Worm (Caenorhabditis elegans) whole organism, L1 larva: ENCODE measurements around the gene R11G1.11.

ENCODE experiments used
- C04F5.9 ChIP-seq: sonication (generic microtip); optimal IDR thresholded peaks from 2 replicates; lab custom pipeline; 2016; ENCODE audit warnings: missing genetic modification characterization, missing compliant biosample characterization
- C16A3.4 ChIP-seq: fragments of 150-350 bp; optimal IDR thresholded peaks from 2 replicates; lab custom pipeline; 2014; ENCODE audit warnings: missing biosample characterization, missing genetic modification characterization
- alr-1 ChIP-seq: fragments of 200-800 bp; sonication (Bioruptor generic); optimal IDR thresholded peaks from 2 replicates; lab custom pipeline; 2018; ENCODE audit warnings: borderline replicate concordance, mild to moderate bottlenecking, missing genetic modification characterization, missing compliant biosample characterization
- aly-2 ChIP-seq: fragments of 150-350 bp; optimal IDR thresholded peaks from 2 replicates; lab custom pipeline; 2014; ENCODE audit warnings: missing biosample characterization, missing genetic modification characterization
- ama-1 ChIP-seq: fragments of 150-350 bp; optimal IDR thresholded peaks from 2 replicates; lab custom pipeline; 2014
- blmp-1 ChIP-seq: fragments of 150-350 bp; optimal IDR thresholded peaks from 2 replicates; lab custom pipeline; 2014; ENCODE audit warnings: missing biosample characterization, missing genetic modification characterization
- ceh-88 ChIP-seq: fragments of 200-800 bp; sonication (Bioruptor generic); IDR thresholded peaks from 2 replicates; pipeline ENCODE4 v1.3.6; 2022; ENCODE audit warnings: missing genetic modification characterization, missing compliant biosample characterization
- dpl-1 ChIP-seq, 3 experiments: fragments of 150-350 bp in 2 of 3; sonication (generic microtip) in 1 of 3; optimal IDR thresholded peaks; 2 replicates each; lab custom pipeline; 2014 to 2017; ENCODE audit warnings: missing biosample characterization in 3 of 3, missing genetic modification characterization in 3 of 3, missing genetic modification reagents in 3 of 3
- efl-1 ChIP-seq, 4 experiments: fragments of 150-350 bp; optimal IDR thresholded peaks in 3 of 4; peaks in 1 of 4; 1 replicate in 1 of 4; 2 replicates in 3 of 4; lab custom pipeline; 2014; ENCODE audit warnings: missing biosample characterization in 2 of 4, missing genetic modification characterization in 2 of 4, missing genetic modification reagents in 2 of 4
- egl-27 ChIP-seq, 2 experiments: fragments of 150-350 bp in 1 of 2; sonication (generic microtip); optimal IDR thresholded peaks; 3 replicates each; lab custom pipeline; 2017 to 2018; ENCODE audit warnings: missing biosample characterization in 2 of 2, missing genetic modification characterization in 2 of 2, missing genetic modification reagents in 2 of 2
- elt-2 ChIP-seq: sonication (generic microtip); optimal IDR thresholded peaks from 2 replicates; lab custom pipeline; 2016; ENCODE audit warnings: missing genetic modification characterization, mild to moderate bottlenecking, inconsistent platforms, missing compliant biosample characterization, missing genetic modification reagents
- fkh-10 ChIP-seq: sonication (generic microtip); optimal IDR thresholded peaks from 2 replicates; lab custom pipeline; 2017; ENCODE audit warnings: missing biosample characterization, missing genetic modification reagents, missing genetic modification characterization
- fkh-4 ChIP-seq: sonication (generic microtip); optimal IDR thresholded peaks from 2 replicates; lab custom pipeline; 2016; ENCODE audit warnings: missing compliant biosample characterization, missing genetic modification characterization, borderline replicate concordance
- fkh-8 ChIP-seq: sonication (generic microtip); optimal IDR thresholded peaks from 2 replicates; lab custom pipeline; 2016; ENCODE audit warnings: mild to moderate bottlenecking, missing genetic modification characterization, missing compliant biosample characterization
- isw-1 ChIP-seq: fragments of 200-800 bp; sonication (Bioruptor generic); IDR thresholded peaks from 2 replicates; pipeline ENCODE4 v1.3.6; 2022; ENCODE audit warnings: missing genetic modification characterization, missing compliant biosample characterization
- jun-1 ChIP-seq: fragments of 150-350 bp; optimal IDR thresholded peaks from 2 replicates; lab custom pipeline; 2014; ENCODE audit warnings: missing biosample characterization, missing genetic modification reagents, missing genetic modification characterization
- lin-13 ChIP-seq: fragments of 150-350 bp; optimal IDR thresholded peaks from 2 replicates; lab custom pipeline; 2014; ENCODE audit warnings: missing biosample characterization, missing genetic modification reagents, missing genetic modification characterization
- lin-14 ChIP-seq: fragments of 200-800 bp; sonication (Bioruptor generic); optimal IDR thresholded peaks from 2 replicates; lab custom pipeline; 2018; ENCODE audit warnings: mild to moderate bottlenecking, missing genetic modification characterization, moderate library complexity, missing compliant biosample characterization
- lin-35 ChIP-seq, 2 experiments: fragments of 150-350 bp; optimal IDR thresholded peaks; 2 replicates each; lab custom pipeline; 2014; ENCODE audit warnings: missing biosample characterization in 2 of 2, missing genetic modification characterization in 2 of 2, missing genetic modification reagents in 2 of 2
- lin-39 ChIP-seq: fragments of 150-350 bp; optimal IDR thresholded peaks from 2 replicates; lab custom pipeline; 2014; ENCODE audit warnings: missing biosample characterization, missing genetic modification reagents, missing genetic modification characterization
- lir-3 ChIP-seq: sonication (generic microtip); optimal IDR thresholded peaks from 2 replicates; lab custom pipeline; 2016; ENCODE audit warnings: mild to moderate bottlenecking, missing genetic modification characterization, moderate library complexity, missing compliant biosample characterization; ENCODE audit not compliant: poor library complexity
- mab-9 ChIP-seq: fragments of 200-800 bp; sonication (Bioruptor generic); IDR thresholded peaks from 2 replicates; pipeline ENCODE4 v1.3.6; 2022; ENCODE audit warnings: missing genetic modification reagents, missing genetic modification characterization, missing compliant biosample characterization
- mef-2 ChIP-seq: fragments of 150-350 bp; optimal IDR thresholded peaks from 2 replicates; lab custom pipeline; 2014; ENCODE audit warnings: missing biosample characterization, missing genetic modification characterization
- mep-1 ChIP-seq: fragments of 150-350 bp; optimal IDR thresholded peaks from 2 replicates; lab custom pipeline; 2014; ENCODE audit warnings: missing biosample characterization, missing genetic modification characterization
- nhr-11 ChIP-seq: fragments of 150-350 bp; optimal IDR thresholded peaks from 2 replicates; lab custom pipeline; 2014; ENCODE audit warnings: missing biosample characterization, missing genetic modification characterization
- nhr-12 ChIP-seq: sonication (generic microtip); optimal IDR thresholded peaks from 2 replicates; lab custom pipeline; 2017; ENCODE audit warnings: missing biosample characterization, missing genetic modification characterization
- nhr-19 ChIP-seq: fragments of 200-800 bp; sonication (Bioruptor generic); conservative IDR thresholded peaks from 2 replicates; pipeline ENCODE4 v1.3.6; 2022; ENCODE audit warnings: missing genetic modification characterization, missing compliant biosample characterization
- nhr-47 ChIP-seq: sonication (generic microtip); optimal IDR thresholded peaks from 2 replicates; lab custom pipeline; 2016; ENCODE audit warnings: mild to moderate bottlenecking, missing genetic modification characterization, moderate library complexity, missing compliant biosample characterization
- nhr-76 ChIP-seq: sonication (generic microtip); optimal IDR thresholded peaks from 2 replicates; lab custom pipeline; 2017; ENCODE audit warnings: missing biosample characterization, missing genetic modification characterization
- nhr-84 ChIP-seq: sonication (generic microtip); optimal IDR thresholded peaks from 2 replicates; lab custom pipeline; 2017; ENCODE audit warnings: missing biosample characterization, missing genetic modification characterization
- pag-3 ChIP-seq: sonication (generic microtip); optimal IDR thresholded peaks from 2 replicates; lab custom pipeline; 2017; ENCODE audit warnings: missing genetic modification characterization, mild to moderate bottlenecking, missing compliant biosample characterization, antibody characterized with exemption, borderline replicate concordance; ENCODE audit not compliant: insufficient read depth
- pqm-1 ChIP-seq: sonication (generic microtip); optimal IDR thresholded peaks from 3 replicates; lab custom pipeline; 2017; ENCODE audit warnings: missing biosample characterization, missing genetic modification characterization
- rnt-1 ChIP-seq: sonication (generic microtip); optimal IDR thresholded peaks from 2 replicates; lab custom pipeline; 2016; ENCODE audit warnings: mild to moderate bottlenecking, missing genetic modification characterization, moderate library complexity, missing compliant biosample characterization
- snu-23 ChIP-seq: sonication (generic microtip); optimal IDR thresholded peaks from 2 replicates; lab custom pipeline; 2016; ENCODE audit warnings: missing genetic modification characterization, missing compliant biosample characterization
- sox-4 ChIP-seq: sonication (generic microtip); optimal IDR thresholded peaks from 2 replicates; lab custom pipeline; 2016; ENCODE audit warnings: missing genetic modification characterization, missing compliant biosample characterization
- sptf-1 ChIP-seq: fragments of 150-350 bp; optimal IDR thresholded peaks from 2 replicates; lab custom pipeline; 2014; ENCODE audit warnings: missing biosample characterization, missing genetic modification characterization
- unc-86 ChIP-seq: sonication (generic microtip); optimal IDR thresholded peaks from 2 replicates; lab custom pipeline; 2016; ENCODE audit warnings: missing genetic modification characterization, missing compliant biosample characterization
- xbp-1 ChIP-seq: sonication (generic microtip); optimal IDR thresholded peaks from 2 replicates; lab custom pipeline; 2016; ENCODE audit warnings: missing genetic modification characterization, missing compliant biosample characterization
- zip-4 ChIP-seq: fragments of 200-800 bp; sonication (Bioruptor generic); optimal IDR thresholded peaks from 2 replicates; lab custom pipeline; 2018; ENCODE audit warnings: mild to moderate bottlenecking, missing genetic modification characterization, moderate library complexity, missing compliant biosample characterization

The R11G1.11 gene

DNA sequence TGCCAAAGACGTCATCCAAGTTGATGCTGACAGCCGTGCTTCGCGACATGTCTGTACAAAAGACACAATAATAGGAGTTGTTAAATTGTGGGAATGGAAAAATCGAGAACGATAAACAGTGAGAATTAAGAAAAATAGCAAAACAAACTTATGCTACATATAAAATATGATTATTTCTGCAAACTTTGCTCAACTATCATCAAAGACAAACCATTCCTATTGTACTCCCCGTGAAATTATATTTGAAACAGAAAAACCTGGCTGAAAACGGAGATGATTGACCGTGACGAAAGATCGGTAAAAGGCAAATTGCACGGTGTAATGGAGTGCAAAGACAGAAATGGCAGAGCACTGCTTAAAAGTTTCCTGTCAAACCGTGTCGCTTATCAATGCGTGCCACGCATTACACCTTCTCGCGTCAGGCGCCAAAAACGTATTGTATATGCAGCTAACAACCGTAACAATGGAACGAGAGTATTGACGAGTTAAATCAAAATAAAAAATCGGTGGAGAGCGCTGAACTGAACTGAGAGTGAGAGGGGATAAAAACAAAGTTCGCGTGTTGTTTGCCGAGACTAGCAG, 43.6 kb upstream of the R11G1.11 start, which contains the start of gene C18B2.5:
C18B2.5 (minus strand) TSS at position 51 of the 582 bp plus-strand sequence.
- TF ChIP-seq nhr-11 (tag; lab: Kevin White, UChicago) (no peak), elt-2 (peak; percentile 35), C04F5.9 (tag; lab: Kevin White, UChicago) (no peak), efl-1 (optimal IDR thresholded peaks at IDR 0.05; lab: Kevin White, UChicago) (no peak), efl-1 (GFP tag; optimal IDR thresholded peaks at IDR 0.05 in 1 of 2; lab: Kevin White, UChicago) (peak in 1 of 2 experiments; percentile 72)

DNA sequence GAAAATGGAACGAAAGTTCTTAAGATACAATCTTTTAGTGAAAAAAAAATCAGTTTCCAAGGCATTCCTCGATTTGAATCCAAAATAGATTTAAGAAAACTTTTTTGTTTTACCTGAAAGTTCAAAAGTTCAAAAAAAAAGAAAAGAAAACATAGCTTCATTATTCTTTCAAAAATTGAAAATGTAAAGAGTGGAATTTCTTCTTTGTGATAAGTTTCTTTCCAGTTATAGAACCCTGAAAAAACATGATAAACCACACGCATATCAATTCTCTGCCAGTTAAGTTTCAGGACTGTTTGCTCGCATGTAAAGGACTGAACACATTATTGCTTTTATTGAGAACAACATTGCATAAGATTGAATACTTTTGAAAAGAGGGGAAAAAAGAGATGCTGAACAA, 43.0 kb upstream of the R11G1.11 start:
- no peak for TF ChIP-seq dpl-1 (GFP tag; optimal IDR thresholded peaks at IDR 0.05; lab: Kevin White, UChicago)
- no peak for TF ChIP-seq mab-9 (GFP tag; lab: Robert Waterston, UW)
- TF ChIP-seq lin-14 (GFP tag; lab: Kevin White, UChicago): no peak
- no peak for TF ChIP-seq xbp-1 (tag; lab: Kevin White, UChicago)
- TF ChIP-seq sptf-1 (tag; lab: Kevin White, UChicago): no peak
- TF ChIP-seq aly-2 (tag; lab: Kevin White, UChicago): no peak
- no peak for TF ChIP-seq ama-1 (lab: Kevin White, UChicago)
- no peak for TF ChIP-seq pag-3
- no peak for TF ChIP-seq unc-86 (tag; lab: Kevin White, UChicago)
- TF ChIP-seq pqm-1 (tag; lab: Kevin White, UChicago): no peak
- TF ChIP-seq jun-1 (tag; lab: Kevin White, UChicago): no peak
- TF ChIP-seq mef-2 (tag; lab: Kevin White, UChicago): no peak
- no peak for TF ChIP-seq nhr-47 (tag; lab: Kevin White, UChicago)

ce11 chrX:3613665-3614064, 41.1 kb upstream of the R11G1.11 start:
- TF ChIP-seq mep-1 (no peak), dpl-1 (GFP tag; optimal IDR thresholded peaks at IDR 0.05; lab: Kevin White, UChicago) (no peak), nhr-12 (tag; lab: Kevin White, UChicago) (no peak), lin-14 (GFP tag; lab: Kevin White, UChicago) (no peak), fkh-10 (GFP tag; lab: Kevin White, UChicago) (no peak), fkh-4 (tag; lab: Kevin White, UChicago) (no peak), lin-13 (GFP tag; lab: Kevin White, UChicago) (no peak), zip-4 (GFP tag; lab: Kevin White, UChicago) (no peak), rnt-1 (tag; lab: Kevin White, UChicago) (no peak), nhr-11 (tag; lab: Kevin White, UChicago) (no peak), elt-2 (peak; percentile 70), efl-1 (optimal IDR thresholded peaks at IDR 0.05; lab: Kevin White, UChicago) (no peak), efl-1 (GFP tag; optimal IDR thresholded peaks at IDR 0.05 in 1 of 2; lab: Kevin White, UChicago) (peak in 1 of 2 experiments; percentile 67), lin-39 (tag; lab: Kevin White, UChicago) (no peak), ceh-88 (GFP tag; lab: Robert Waterston, UW) (no peak), lin-35 (GFP tag; optimal IDR thresholded peaks at IDR 0.05; lab: Kevin White, UChicago) (peak in 1 of 2 experiments; percentile 29), pqm-1 (tag; lab: Kevin White, UChicago) (peak; percentile 49), alr-1 (no peak), ama-1 (lab: Kevin White, UChicago) (no peak), fkh-8 (tag; lab: Kevin White, UChicago) (no peak)

ce11 chrX:3617218-3617617, 37.5 kb upstream of the R11G1.11 start, which contains the start of gene del-9:
Gene del-9, minus strand, starts transcription at chrX:3617318.
- TF ChIP-seq nhr-19 (GFP tag; lab: Robert Waterston, UW) (no peak), sox-4 (tag; lab: Kevin White, UChicago) (no peak), nhr-76 (no peak), pqm-1 (tag; lab: Kevin White, UChicago) (no peak), snu-23 (no peak), rnt-1 (tag; lab: Kevin White, UChicago) (no peak), lir-3 (tag; lab: Kevin White, UChicago) (no peak), C16A3.4 (tag; lab: Kevin White, UChicago) (no peak), mef-2 (tag; lab: Kevin White, UChicago) (no peak), blmp-1 (no peak), isw-1 (GFP tag; lab: Robert Waterston, UW) (no peak), nhr-84 (tag; lab: Kevin White, UChicago) (no peak), egl-27 (tag; optimal IDR thresholded peaks at IDR 0.05; lab: Kevin White, UChicago) (no peak)
